Worm (Caenorhabditis elegans) whole organism, young adult: ENCODE results near the gene F11F1.1.

Source experiments
- B0261.1 ChIP-seq: sonication (generic microtip); optimal IDR thresholded peaks from 2 replicates; lab custom pipeline; 2016; ENCODE audit warnings: mild to moderate bottlenecking, missing genetic modification characterization, moderate library complexity, missing compliant biosample characterization
- B0336.3 ChIP-seq: fragments of 200-800 bp; sonication (Bioruptor generic); IDR thresholded peaks from 2 replicates; pipeline ENCODE4 v1.3.6; 2022; ENCODE audit warnings: missing genetic modification characterization, missing compliant biosample characterization
- F57C9.4 ChIP-seq: sonication (generic microtip); optimal IDR thresholded peaks from 2 replicates; lab custom pipeline; 2017; ENCODE audit warnings: mild to moderate bottlenecking, missing genetic modification characterization, missing compliant biosample characterization
- Y67H2A.10 ChIP-seq: fragments of 200-800 bp; sonication (Bioruptor generic); conservative IDR thresholded peaks from 2 replicates; pipeline ENCODE4 v1.3.6; 2022; ENCODE audit warnings: missing genetic modification reagents, missing genetic modification characterization, missing compliant biosample characterization
- ZK185.1 ChIP-seq: sonication (generic microtip); optimal IDR thresholded peaks from 2 replicates; lab custom pipeline; 2016; ENCODE audit warnings: mild to moderate bottlenecking, missing genetic modification characterization, missing compliant biosample characterization; ENCODE audit not compliant: poor library complexity, severe bottlenecking
- ama-1 ChIP-seq, 3 experiments: fragments of 150-350 bp in 1 of 3; sonication (generic microtip) in 2 of 3; optimal IDR thresholded peaks; 2 replicates each; lab custom pipeline; 2014 to 2018; ENCODE audit warnings: missing biosample characterization in 2 of 3, missing genetic modification characterization in 2 of 3, missing genetic modification reagents in 2 of 3
- efl-1 ChIP-seq: fragments of 150-350 bp; optimal IDR thresholded peaks from 2 replicates; lab custom pipeline; 2014; ENCODE audit warnings: missing biosample characterization, missing genetic modification reagents, missing genetic modification characterization
- him-1 ChIP-seq: sonication (generic microtip); optimal IDR thresholded peaks from 2 replicates; lab custom pipeline; 2016; ENCODE audit warnings: missing genotype, missing genetic modification reagents, missing genetic modification characterization, missing compliant biosample characterization
- hlh-26 ChIP-seq: fragments of 200-800 bp; sonication (Bioruptor generic); conservative IDR thresholded peaks from 2 replicates; pipeline ENCODE4 v1.3.6; 2022; ENCODE audit warnings: missing genetic modification reagents, missing genetic modification characterization, missing compliant biosample characterization
- hrde-1 ChIP-seq: sonication (generic microtip); optimal IDR thresholded peaks from 2 replicates; lab custom pipeline; 2016; ENCODE audit warnings: missing genetic modification characterization, mild to moderate bottlenecking, missing compliant biosample characterization, moderate library complexity, missing genotype, missing genetic modification reagents, borderline replicate concordance
- unc-130 ChIP-seq: sonication (generic microtip); optimal IDR thresholded peaks from 2 replicates; lab custom pipeline; 2016; ENCODE audit warnings: missing genetic modification reagents, missing genetic modification characterization, missing compliant biosample characterization

DNA sequence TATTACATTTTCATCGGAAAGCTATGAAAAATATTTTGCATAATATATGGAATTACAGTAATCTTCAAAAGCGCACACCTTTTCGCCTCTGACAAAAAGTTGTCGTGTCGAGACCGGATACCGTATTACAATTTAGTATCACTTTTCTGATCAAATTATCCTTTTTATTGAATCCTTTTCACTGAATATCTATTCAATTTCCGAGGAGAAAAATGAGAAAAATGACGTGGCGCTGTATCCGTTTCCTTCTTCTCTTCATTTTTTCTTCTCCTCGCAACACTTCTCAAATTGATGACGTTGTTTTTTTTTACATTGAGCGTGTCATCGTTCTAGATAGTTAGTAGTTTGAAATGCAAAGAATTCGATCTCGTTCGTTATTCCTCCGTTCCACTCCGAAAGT lies 44.4 kb upstream of the F11F1.1 start:
- TF ChIP-seq B0336.3 (GFP tag; lab: Robert Waterston, UW) = no peak
- no peak for TF ChIP-seq unc-130 (GFP tag; lab: Kevin White, UChicago)
- TF ChIP-seq B0261.1 (tag; lab: Kevin White, UChicago) = no peak
- no peak for TF ChIP-seq hrde-1 (tag; lab: Kevin White, UChicago)
- TF ChIP-seq ama-1 (optimal IDR thresholded peaks at IDR 0.05; lab: Kevin White, UChicago) = no peak
- no peak for TF ChIP-seq ama-1 (GFP tag; optimal IDR thresholded peaks at IDR 0.05; lab: Kevin White, UChicago)
- TF ChIP-seq him-1 (tag; lab: Kevin White, UChicago) = no peak
- TF ChIP-seq efl-1 (GFP tag; lab: Kevin White, UChicago) = no peak
- no peak for TF ChIP-seq ZK185.1 (tag; lab: Kevin White, UChicago)
- TF ChIP-seq F57C9.4 (tag; lab: Kevin White, UChicago) = no peak
- no peak for TF ChIP-seq hlh-26 (GFP tag; lab: Robert Waterston, UW)
- TF ChIP-seq Y67H2A.10 (GFP tag; lab: Robert Waterston, UW) = no peak
